Fruit fly (Drosophila melanogaster) whole organism, embryonic: Measurements from ENCODE around the gene PPP4R2r.

ENCODE experiments used
- CG10543 ChIP-seq: fragments of 200-800 bp; sonication (Bioruptor generic); optimal IDR thresholded peaks from 3 replicates; lab custom pipeline; 2017; ENCODE audit warnings: missing biosample characterization, mild to moderate bottlenecking, missing genetic modification characterization, moderate library complexity
- CG10959 ChIP-seq: fragments of 200-800 bp; sonication (Bioruptor generic); IDR thresholded peaks from 2 replicates; pipeline ENCODE4 v1.3.6; 2022; ENCODE audit warnings: missing biosample characterization, missing genetic modification characterization
- CG11560 ChIP-seq: fragments of 200-800 bp; sonication (Bioruptor generic); IDR thresholded peaks from 3 replicates; pipeline ENCODE4 v1.3.6; 2022; ENCODE audit warnings: missing biosample characterization, missing genetic modification characterization
- CG12155 ChIP-seq: fragments of 200-800 bp; sonication (Bioruptor generic); optimal IDR thresholded peaks from 3 replicates; lab custom pipeline; 2016; ENCODE audit warnings: missing biosample characterization, missing genetic modification characterization
- CG12219 ChIP-seq: fragments of 200-800 bp; sonication (Bioruptor generic); optimal IDR thresholded peaks from 3 replicates; lab custom pipeline; 2018; ENCODE audit warnings: missing biosample characterization, mild to moderate bottlenecking, missing genetic modification characterization
- CG12659 ChIP-seq: fragments of 200-800 bp; sonication (Bioruptor generic); optimal IDR thresholded peaks from 3 replicates; lab custom pipeline; 2017; ENCODE audit warnings: mild to moderate bottlenecking, missing biosample characterization, missing genetic modification reagents, missing genetic modification characterization
- CG12744 ChIP-seq: fragments of 200-800 bp; sonication (Bioruptor generic); optimal IDR thresholded peaks from 2 replicates; lab custom pipeline; 2016; ENCODE audit warnings: missing biosample characterization, missing genetic modification characterization
- CG14050 ChIP-seq: fragments of 200-800 bp; sonication (Bioruptor generic); IDR thresholded peaks from 3 replicates; pipeline ENCODE4 v1.3.6; 2022; ENCODE audit warnings: missing biosample characterization, missing genetic modification characterization
- CG14965 ChIP-seq: fragments of 200-800 bp; sonication (Bioruptor generic); optimal IDR thresholded peaks from 2 replicates; lab custom pipeline; 2016; ENCODE audit warnings: missing biosample characterization, missing genetic modification characterization, borderline replicate concordance
- CG15073 ChIP-seq: fragments of 200-800 bp; sonication (Bioruptor generic); optimal IDR thresholded peaks from 2 replicates; lab custom pipeline; 2016; ENCODE audit warnings: missing biosample characterization, missing genetic modification characterization
- CG2120 ChIP-seq: fragments of 200-800 bp; sonication (Bioruptor generic); optimal IDR thresholded peaks from 3 replicates; lab custom pipeline; 2016; ENCODE audit warnings: missing biosample characterization, missing genetic modification characterization
- CG2712 ChIP-seq: fragments of 200-800 bp; optimal IDR thresholded peaks from 3 replicates; lab custom pipeline; 2019; ENCODE audit warnings: missing biosample characterization, mild to moderate bottlenecking, missing genetic modification characterization, moderate library complexity
- CG31365 ChIP-seq: fragments of 200-800 bp; sonication (Bioruptor generic); optimal IDR thresholded peaks from 2 replicates; lab custom pipeline; 2018; ENCODE audit warnings: missing biosample characterization, mild to moderate bottlenecking, missing genetic modification characterization
- CG4282 ChIP-seq: fragments of 200-800 bp; sonication (Bioruptor generic); optimal IDR thresholded peaks from 2 replicates; lab custom pipeline; 2016; ENCODE audit warnings: missing biosample characterization, missing genetic modification characterization
- CG5953 ChIP-seq: fragments of 200-800 bp; sonication (Bioruptor generic); IDR thresholded peaks from 2 replicates; pipeline ENCODE4 v1.3.6; 2022; ENCODE audit warnings: missing biosample characterization, missing genetic modification characterization
- CG7745 ChIP-seq: fragments of 200-800 bp; sonication (Bioruptor generic); optimal IDR thresholded peaks from 2 replicates; lab custom pipeline; 2018; ENCODE audit warnings: missing biosample characterization, mild to moderate bottlenecking, missing genetic modification characterization, moderate library complexity
- CG8089 ChIP-seq: fragments of 200-800 bp; sonication (Bioruptor generic); optimal IDR thresholded peaks from 3 replicates; lab custom pipeline; 2016; ENCODE audit warnings: missing biosample characterization, missing genetic modification characterization
- CG9817 ChIP-seq: fragments of 200-800 bp; sonication (Bioruptor generic); optimal IDR thresholded peaks from 2 replicates; lab custom pipeline; 2018; ENCODE audit warnings: missing biosample characterization, mild to moderate bottlenecking, missing genetic modification characterization, moderate library complexity
- CG9932 ChIP-seq: fragments of 200-800 bp; sonication (Bioruptor generic); IDR thresholded peaks from 2 replicates; pipeline ENCODE4 v1.3.6; 2022; ENCODE audit warnings: missing biosample characterization, missing genetic modification characterization
- Dip2 ChIP-seq: fragments of 200-800 bp; sonication (Bioruptor generic); IDR thresholded peaks from 2 replicates; pipeline ENCODE4 v1.3.6; 2022; ENCODE audit warnings: missing biosample characterization, missing genetic modification characterization
- E2f1 ChIP-seq: fragments of 200-800 bp; sonication (Bioruptor generic); IDR thresholded peaks from 2 replicates; pipeline ENCODE4 v1.3.6; 2022; ENCODE audit warnings: missing biosample characterization, missing genetic modification characterization
- H2.0 ChIP-seq: fragments of 200-800 bp; sonication (Bioruptor generic); IDR thresholded peaks from 2 replicates; pipeline ENCODE4 v1.3.6; 2022; ENCODE audit warnings: missing biosample characterization, missing genetic modification characterization
- HLH4C ChIP-seq: fragments of 200-800 bp; sonication (Bioruptor generic); IDR thresholded peaks from 3 replicates; pipeline ENCODE4 v1.3.6; 2022; ENCODE audit warnings: missing biosample characterization, missing genetic modification characterization; ENCODE audit not compliant: partially characterized antibody
- Hmx ChIP-seq: fragments of 200-800 bp; sonication (Bioruptor generic); optimal IDR thresholded peaks from 2 replicates; lab custom pipeline; 2016; ENCODE audit warnings: missing biosample characterization, missing genetic modification characterization
- Lim3 ChIP-seq: fragments of 200-800 bp; sonication (Bioruptor generic); IDR thresholded peaks from 2 replicates; pipeline ENCODE4 v1.3.6; 2022; ENCODE audit warnings: missing biosample characterization, missing genetic modification characterization
- NFAT ChIP-seq: fragments of 200-800 bp; sonication (Bioruptor generic); IDR thresholded peaks from 2 replicates; pipeline ENCODE4 v1.3.6; 2022; ENCODE audit warnings: missing biosample characterization, missing genetic modification characterization
- NK7.1 ChIP-seq: fragments of 200-800 bp; sonication (Bioruptor generic); optimal IDR thresholded peaks from 3 replicates; lab custom pipeline; 2016; ENCODE audit warnings: missing biosample characterization, missing genetic modification characterization
- Poxn ChIP-seq: fragments of 200-800 bp; sonication (Bioruptor generic); IDR thresholded peaks from 2 replicates; pipeline ENCODE4 v1.3.6; 2022; ENCODE audit warnings: missing biosample characterization, missing genetic modification characterization
- Spps ChIP-seq: fragments of 200-800 bp; sonication (Bioruptor generic); optimal IDR thresholded peaks from 2 replicates; lab custom pipeline; 2018; ENCODE audit warnings: missing biosample characterization, mild to moderate bottlenecking, missing genetic modification characterization
- Ssrp ChIP-seq: fragments of 200-800 bp; sonication (Bioruptor generic); optimal IDR thresholded peaks from 2 replicates; lab custom pipeline; 2018; ENCODE audit warnings: missing biosample characterization, mild to moderate bottlenecking, missing genetic modification characterization, moderate library complexity
- Usf ChIP-seq: fragments of 200-800 bp; sonication (Bioruptor generic); optimal IDR thresholded peaks from 2 replicates; lab custom pipeline; 2017; ENCODE audit warnings: missing genotype, missing biosample characterization, missing genetic modification characterization
- Xrp1 ChIP-seq: fragments of 200-800 bp; sonication (Bioruptor generic); IDR thresholded peaks from 2 replicates; pipeline ENCODE4 v1.3.6; 2022; ENCODE audit warnings: missing biosample characterization, missing genetic modification characterization
- bab2 ChIP-seq: fragments of 200-800 bp; sonication (Bioruptor generic); optimal IDR thresholded peaks from 2 replicates; lab custom pipeline; 2016; ENCODE audit warnings: missing biosample characterization, missing genetic modification characterization
- cg ChIP-seq: fragments of 200-800 bp; sonication (Bioruptor generic); optimal IDR thresholded peaks from 3 replicates; lab custom pipeline; 2019; ENCODE audit warnings: missing biosample characterization, mild to moderate bottlenecking, missing genetic modification characterization, moderate library complexity
- dati ChIP-seq: fragments of 200-800 bp; sonication (Bioruptor generic); IDR thresholded peaks from 2 replicates; pipeline ENCODE4 v1.3.6; 2022; ENCODE audit warnings: missing biosample characterization, missing genetic modification characterization
- dmrt99B ChIP-seq: fragments of 200-800 bp; sonication (Bioruptor generic); optimal IDR thresholded peaks from 2 replicates; lab custom pipeline; 2018; ENCODE audit warnings: missing biosample characterization, mild to moderate bottlenecking, missing genetic modification characterization, moderate library complexity
- dpn ChIP-seq, 2 experiments: fragments of 200-800 bp; sonication (Bioruptor generic); optimal IDR thresholded peaks; 3 replicates each; lab custom pipeline; 2016; ENCODE audit warnings: missing biosample characterization in 2 of 2, missing genetic modification characterization in 2 of 2
- fd96Cb ChIP-seq: fragments of 200-800 bp; sonication (Bioruptor generic); optimal IDR thresholded peaks from 2 replicates; lab custom pipeline; 2018; ENCODE audit warnings: missing biosample characterization, mild to moderate bottlenecking, missing genetic modification characterization, moderate library complexity
- gcm ChIP-seq: fragments of 200-800 bp; sonication (Bioruptor generic); optimal IDR thresholded peaks from 2 replicates; lab custom pipeline; 2019; ENCODE audit warnings: missing biosample characterization, mild to moderate bottlenecking, missing genetic modification characterization, moderate library complexity
- jigr1 ChIP-seq: fragments of 200-800 bp; sonication (Bioruptor generic); IDR thresholded peaks from 3 replicates; pipeline ENCODE4 v1.3.6; 2022; ENCODE audit warnings: missing biosample characterization, missing genetic modification characterization
- kah ChIP-seq: fragments of 200-800 bp; sonication (Bioruptor generic); optimal IDR thresholded peaks from 2 replicates; lab custom pipeline; 2018; ENCODE audit warnings: missing biosample characterization, mild to moderate bottlenecking, missing genetic modification characterization
- nerfin-2 ChIP-seq: fragments of 200-800 bp; sonication (Bioruptor generic); IDR thresholded peaks from 2 replicates; pipeline ENCODE4 v1.3.6; 2022; ENCODE audit warnings: missing biosample characterization, missing genetic modification characterization; ENCODE audit not compliant: partially characterized antibody
- org-1 ChIP-seq: fragments of 200-800 bp; sonication (Bioruptor generic); optimal IDR thresholded peaks from 2 replicates; lab custom pipeline; 2017; ENCODE audit warnings: missing biosample characterization, missing genetic modification characterization
- pfk ChIP-seq: fragments of 200-800 bp; sonication (Bioruptor generic); optimal IDR thresholded peaks from 2 replicates; lab custom pipeline; 2018; ENCODE audit warnings: missing biosample characterization, mild to moderate bottlenecking, missing genetic modification characterization, moderate library complexity
- pnt ChIP-seq: fragments of 200-800 bp; sonication (Bioruptor generic); optimal IDR thresholded peaks from 3 replicates; lab custom pipeline; 2016; ENCODE audit warnings: missing biosample characterization, missing genetic modification characterization
- row ChIP-seq: fragments of 200-800 bp; sonication (Bioruptor generic); IDR thresholded peaks from 3 replicates; pipeline ENCODE4 v1.3.6; 2022; ENCODE audit warnings: missing biosample characterization, missing genetic modification characterization
- sens-2 ChIP-seq: fragments of 200-800 bp; sonication (Bioruptor generic); IDR thresholded peaks from 2 replicates; pipeline ENCODE4 v1.3.6; 2022; ENCODE audit warnings: missing biosample characterization, missing genetic modification characterization
- tup ChIP-seq: fragments of 200-800 bp; sonication (Bioruptor generic); optimal IDR thresholded peaks from 2 replicates; lab custom pipeline; 2016; ENCODE audit warnings: missing biosample characterization, mild to moderate bottlenecking, missing genetic modification characterization, moderate library complexity
- vfl ChIP-seq: fragments of 200-800 bp; sonication (Bioruptor generic); optimal IDR thresholded peaks from 2 replicates; lab custom pipeline; 2016; ENCODE audit warnings: missing biosample characterization, missing genetic modification characterization
- yki ChIP-seq: fragments of >200 bp; optimal IDR thresholded peaks from 3 replicates; lab custom pipeline; 2018

Gene PPP4R2r

dm6 chrX:10486144-10487030 lies 7.7 kb downstream of the PPP4R2r start (continued):
- no peak for TF ChIP-seq nerfin-2
- peak; percentile 42 for TF ChIP-seq CG2712 (tag; lab: Kevin White, UChicago)
- no peak for TF ChIP-seq Spps (tag; lab: Kevin White, UChicago)
- TF ChIP-seq CG9817 (tag; lab: Kevin White, UChicago) = peak; percentile 55
- no peak for TF ChIP-seq Lim3 (GFP tag; lab: Robert Waterston, UW)
- peak; percentile 51 to 59 for TF ChIP-seq dpn (GFP tag; optimal IDR thresholded peaks at IDR 0.05; lab: Kevin White, UChicago)
- TF ChIP-seq yki = no peak
- TF ChIP-seq NK7.1 (GFP tag; lab: Kevin White, UChicago) = peak; percentile 12
- no peak for TF ChIP-seq sens-2
- TF ChIP-seq Usf (GFP tag; lab: Kevin White, UChicago) = peak; percentile 5
- peak; percentile 52; the same call in 1 of the 2 replicates for TF ChIP-seq Xrp1 (GFP tag; lab: Robert Waterston, UW)
- TF ChIP-seq tup (GFP tag; lab: Kevin White, UChicago) = peak; percentile 6
- TF ChIP-seq CG10959 = no peak
- peak; percentile 66 for TF ChIP-seq CG12659
- peak; percentile 20 for TF ChIP-seq Ssrp
- TF ChIP-seq Hmx (GFP tag; lab: Kevin White, UChicago) = no peak
- TF ChIP-seq H2.0 (GFP tag; lab: Robert Waterston, UW) = peak; percentile 45; the same call in 1 of the 2 replicates
- TF ChIP-seq org-1 (GFP tag; lab: Kevin White, UChicago) = peak; percentile 65
- TF ChIP-seq dati (GFP tag; lab: Robert Waterston, UW) = no peak
- TF ChIP-seq HLH4C (GFP tag; lab: Robert Waterston, UW) = no peak; the same call in 2 of the 3 replicates
- TF ChIP-seq CG10543 (GFP tag; lab: Kevin White, UChicago) = peak; percentile 71
- TF ChIP-seq Poxn = 0 out of 2 replicates have a peak, but pooled peaks have one; percentile 46
- no peak for TF ChIP-seq CG8089 (GFP tag; lab: Kevin White, UChicago)
- TF ChIP-seq gcm (GFP tag; lab: Kevin White, UChicago) = peak; percentile 4
- no peak for TF ChIP-seq CG12744 (GFP tag; lab: Kevin White, UChicago)
- peak; percentile 50 for TF ChIP-seq bab2 (GFP tag; lab: Kevin White, UChicago)
- no peak for TF ChIP-seq CG14965 (GFP tag; lab: Kevin White, UChicago)
- peak; percentile 85 for TF ChIP-seq CG2120
- TF ChIP-seq CG7745 = no peak
- peak; percentile 58; the same call in 1 of the 2 replicates for TF ChIP-seq E2f1
- TF ChIP-seq pnt (GFP tag; lab: Kevin White, UChicago) = peak; percentile 7
- peak; percentile 37 for TF ChIP-seq vfl (GFP tag; lab: Kevin White, UChicago)
- TF ChIP-seq CG9932 (GFP tag; lab: Robert Waterston, UW) = peak; percentile 60
- TF ChIP-seq dmrt99B (tag; lab: Kevin White, UChicago) = peak; percentile 69
- TF ChIP-seq CG15073 (GFP tag; lab: Kevin White, UChicago) = no peak
- no peak for TF ChIP-seq CG4282
- TF ChIP-seq fd96Cb (tag; lab: Kevin White, UChicago) = peak; percentile 30
- no peak for TF ChIP-seq cg
- no peak for TF ChIP-seq kah (GFP tag; lab: Kevin White, UChicago)
- TF ChIP-seq row = peak; percentile 88
- TF ChIP-seq Dip2 = no peak
- no peak for TF ChIP-seq CG11560 (tag; lab: Robert Waterston, UW)
- TF ChIP-seq CG5953 (GFP tag; lab: Robert Waterston, UW) = no peak
- TF ChIP-seq CG14050 (GFP tag; lab: Robert Waterston, UW) = peak; percentile 22; the same call in 1 of the 3 replicates
- no peak for TF ChIP-seq pfk
- TF ChIP-seq NFAT = no peak
- TF ChIP-seq CG12219 (GFP tag; lab: Kevin White, UChicago) = peak; percentile 63
- no peak for TF ChIP-seq jigr1 (GFP tag; lab: Robert Waterston, UW)
- TF ChIP-seq CG31365 (tag; lab: Kevin White, UChicago) = peak; percentile 42
- peak; percentile 34 for TF ChIP-seq CG12155
